Worm (Caenorhabditis elegans) whole organism, late embryonic: ENCODE data around the gene srw-40.

ENCODE experiments used
- Y22D7AL.16 ChIP-seq: sonication (generic microtip); optimal IDR thresholded peaks from 2 replicates; lab custom pipeline; 2016; ENCODE audit warnings: missing genetic modification characterization, missing compliant biosample characterization
- ama-1 ChIP-seq: fragments of 150-350 bp; optimal IDR thresholded peaks from 2 replicates; lab custom pipeline; 2014
- ceh-6 ChIP-seq: fragments of 200-800 bp; sonication (Bioruptor generic); optimal IDR thresholded peaks from 2 replicates; lab custom pipeline; 2018; ENCODE audit warnings: mild to moderate bottlenecking, missing genetic modification characterization, missing compliant biosample characterization
- elt-4 ChIP-seq: sonication (generic microtip); optimal IDR thresholded peaks from 2 replicates; lab custom pipeline; 2016; ENCODE audit warnings: missing genetic modification characterization, missing compliant biosample characterization
- nhr-232 ChIP-seq: sonication (generic microtip); optimal IDR thresholded peaks from 2 replicates; lab custom pipeline; 2016; ENCODE audit warnings: missing genetic modification characterization, missing compliant biosample characterization
- pqm-1 ChIP-seq: sonication (generic microtip); optimal IDR thresholded peaks from 2 replicates; lab custom pipeline; 2016; ENCODE audit warnings: missing genetic modification characterization, missing compliant biosample characterization
- unc-55 ChIP-seq: sonication (generic microtip); optimal IDR thresholded peaks from 2 replicates; lab custom pipeline; 2017; ENCODE audit warnings: missing biosample characterization, missing genetic modification reagents, missing genetic modification characterization
- ztf-16 ChIP-seq: sonication (generic microtip); optimal IDR thresholded peaks from 2 replicates; lab custom pipeline; 2017; ENCODE audit warnings: missing genetic modification characterization, missing compliant biosample characterization

DNA sequence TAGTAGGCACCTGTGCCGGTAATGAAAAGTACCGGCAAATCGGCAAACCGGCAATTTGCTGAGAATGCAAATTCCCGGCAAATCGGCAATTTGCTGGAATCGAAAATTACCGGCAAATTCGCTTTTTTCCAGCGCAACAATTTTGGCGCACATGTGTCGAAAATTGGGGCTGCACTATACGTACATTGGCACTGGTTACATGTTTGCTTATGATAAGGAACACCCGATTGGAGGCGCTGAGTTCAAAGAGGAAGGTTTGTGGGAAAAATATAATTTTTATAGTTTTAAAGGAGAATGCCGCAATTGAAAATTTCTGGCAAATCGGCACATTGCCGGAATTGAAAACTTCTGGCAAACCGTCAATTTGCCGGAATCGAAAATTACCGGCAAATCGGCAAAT is 18.7 kb downstream of the srw-40 start:
- TF ChIP-seq ama-1 (no peak), ceh-6 (GFP tag; lab: Kevin White, UChicago) (no peak), ztf-16 (no peak), elt-4 (tag; lab: Kevin White, UChicago) (no peak), unc-55 (no peak), Y22D7AL.16 (tag; lab: Kevin White, UChicago) (no peak), nhr-232 (tag; lab: Kevin White, UChicago) (no peak), pqm-1 (tag; lab: Kevin White, UChicago) (no peak)
